Fruit fly (Drosophila melanogaster) ovary, adult (tissue): ENCODE results near the gene CG11722.
A peak's percentile ranks its signal among the peaks of the same experiment; 100 is the strongest.

Experiments
- CG17801 ChIP-seq: fragments of 200-800 bp; optimal IDR thresholded peaks from 2 replicates; lab custom pipeline; 2019; ENCODE audit warnings: missing biosample characterization, mild to moderate bottlenecking, missing genetic modification characterization, moderate library complexity; ENCODE audit not compliant: partially characterized antibody

CG11722 gene

DNA sequence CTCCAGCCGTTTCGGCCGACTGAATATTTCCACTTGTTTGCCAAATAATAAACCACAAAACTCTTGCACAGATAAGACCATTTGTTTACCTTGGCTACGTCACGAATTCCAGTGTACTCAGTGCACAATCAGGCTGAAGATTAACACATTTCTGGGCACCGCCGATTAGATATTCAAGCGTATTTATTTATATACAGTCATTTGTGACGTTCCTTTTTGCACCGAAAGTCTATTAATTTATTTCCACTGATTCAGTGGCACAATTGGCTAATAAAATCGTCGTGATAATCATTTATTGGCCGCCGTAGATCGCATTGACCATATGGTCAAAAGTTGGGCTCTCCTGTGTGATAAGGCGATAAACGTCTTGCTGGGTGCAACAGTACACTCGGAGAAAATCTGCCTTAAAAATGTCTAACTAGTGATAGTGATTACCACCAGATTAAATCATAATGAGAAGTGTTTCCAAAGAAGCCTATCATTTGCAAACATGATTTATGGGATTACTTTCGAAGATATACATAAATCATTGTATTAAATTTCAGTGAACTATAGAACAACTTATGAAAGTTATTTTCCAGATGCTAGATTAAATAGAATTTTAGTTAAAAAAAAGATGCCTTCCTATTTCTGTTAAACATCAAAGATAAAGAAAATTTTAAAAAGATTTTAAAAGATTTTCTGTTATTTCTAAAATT, 9.1 kb upstream of the CG11722 start:
- TF ChIP-seq CG17801 (GFP tag; lab: Kevin White, UChicago): peak; percentile 45

DNA sequence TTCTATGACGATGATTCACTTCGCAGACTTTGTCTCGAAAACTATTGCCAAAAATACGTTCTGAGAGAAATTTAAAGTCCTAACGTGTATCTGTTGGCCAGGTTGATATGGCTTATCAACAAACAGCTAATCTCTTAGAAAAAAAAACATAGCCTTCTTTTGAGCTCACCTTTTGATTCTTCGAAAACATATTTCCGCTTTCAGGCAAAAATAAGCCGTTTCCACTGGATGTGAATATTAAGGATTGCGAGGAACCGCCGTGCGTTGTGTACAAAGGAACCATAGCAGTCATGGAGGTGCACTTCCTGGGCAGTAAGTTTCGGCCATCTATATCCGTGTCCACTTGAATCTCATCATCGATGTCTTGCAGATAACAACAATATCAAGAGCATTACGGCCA, 8.2 kb upstream of the CG11722 start:
- TF ChIP-seq CG17801 (GFP tag; lab: Kevin White, UChicago): no peak

DNA sequence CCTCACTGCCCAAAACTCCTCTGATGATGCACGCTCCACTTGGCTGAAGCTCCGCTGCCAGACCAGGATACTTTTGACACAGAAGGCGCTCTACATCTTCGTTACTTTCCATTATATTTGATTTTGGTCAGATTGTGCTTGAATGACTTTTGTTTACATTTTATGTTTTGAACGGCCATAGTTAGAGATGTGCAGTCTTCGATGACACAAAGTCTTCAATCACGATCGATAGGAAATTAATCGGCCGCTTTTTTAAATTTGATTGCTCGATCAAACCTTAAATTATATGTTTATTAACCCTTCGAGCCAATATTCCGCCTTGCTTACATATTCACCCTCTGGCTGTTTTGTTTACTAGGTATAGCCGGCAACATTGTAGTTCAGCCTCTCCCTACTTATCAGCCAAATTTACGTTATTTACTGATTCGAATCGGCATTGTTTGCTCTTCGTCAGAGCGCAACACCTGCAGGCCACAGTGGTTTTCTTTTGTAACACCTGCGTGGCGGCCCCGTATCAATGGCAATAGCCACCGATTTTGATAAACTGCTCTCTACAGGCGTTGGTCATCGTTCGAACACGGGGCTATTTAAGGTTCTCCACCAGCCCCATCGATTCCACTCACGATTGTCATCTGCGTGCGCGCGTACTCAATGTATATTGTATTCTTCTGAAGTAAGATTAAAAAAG, 7.5 kb upstream of the CG11722 start, which contains the start of the genes Fancl and Npc2e:
Gene Fancl, minus strand, starts transcription at position 175 of the 688 bp plus-strand sequence.
Gene Npc2e, plus strand, starts transcription at position 638 of the 688 bp plus-strand sequence.
- TF ChIP-seq CG17801 (GFP tag; lab: Kevin White, UChicago): no peak

dm6 chr3R:10048842-10049527, 3.6 kb upstream of the CG11722 start, which contains the start of gene ohgt:
Gene ohgt (plus strand): TSS chr3R:10049199.
- peak; percentile 8 for TF ChIP-seq CG17801 (GFP tag; lab: Kevin White, UChicago)

DNA sequence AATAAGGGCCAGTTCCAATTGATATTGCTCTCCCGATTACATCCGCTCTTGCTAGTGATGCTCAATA, 3.3 kb upstream of the CG11722 start, which contains the start of gene CG12811:
Gene CG12811, minus strand, starts transcription at position 23 of the 67 bp plus-strand sequence.
- TF ChIP-seq CG17801 (GFP tag; lab: Kevin White, UChicago): no peak

DNA sequence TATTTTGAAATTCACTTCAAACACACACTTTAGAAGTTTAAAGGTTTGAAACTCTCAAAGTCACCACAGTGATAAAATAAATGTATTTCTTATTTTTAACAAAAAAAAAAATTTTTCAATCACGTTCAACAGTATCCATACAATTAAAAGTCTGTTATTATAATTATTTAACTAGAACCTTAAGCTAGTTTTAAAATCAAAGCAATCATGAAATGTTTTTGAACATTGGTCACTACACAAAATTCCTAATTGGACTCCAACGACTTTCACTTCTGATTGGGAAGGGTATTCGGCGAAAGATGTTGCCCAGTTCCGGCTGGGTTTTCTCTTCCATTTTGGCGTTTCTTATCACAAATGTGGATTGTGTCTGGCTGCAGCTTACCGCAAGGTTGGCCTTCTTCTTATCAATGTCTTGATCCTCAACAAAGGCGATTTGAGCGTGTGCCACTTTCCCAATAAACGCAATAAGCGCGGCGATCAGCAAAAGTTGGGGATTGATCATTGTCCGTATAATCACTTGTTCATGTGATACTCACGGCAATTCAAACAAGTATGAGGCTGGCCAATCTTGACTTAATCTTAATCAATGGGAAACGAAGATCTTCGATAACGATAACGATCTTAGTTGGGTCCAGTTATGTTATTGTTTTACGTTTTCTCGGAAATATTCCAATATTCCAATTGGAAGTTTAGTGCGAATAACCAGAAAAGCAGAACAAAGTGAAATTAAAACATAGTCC, 2.9 kb upstream of the CG11722 start:
- no peak for TF ChIP-seq CG17801 (GFP tag; lab: Kevin White, UChicago)

DNA sequence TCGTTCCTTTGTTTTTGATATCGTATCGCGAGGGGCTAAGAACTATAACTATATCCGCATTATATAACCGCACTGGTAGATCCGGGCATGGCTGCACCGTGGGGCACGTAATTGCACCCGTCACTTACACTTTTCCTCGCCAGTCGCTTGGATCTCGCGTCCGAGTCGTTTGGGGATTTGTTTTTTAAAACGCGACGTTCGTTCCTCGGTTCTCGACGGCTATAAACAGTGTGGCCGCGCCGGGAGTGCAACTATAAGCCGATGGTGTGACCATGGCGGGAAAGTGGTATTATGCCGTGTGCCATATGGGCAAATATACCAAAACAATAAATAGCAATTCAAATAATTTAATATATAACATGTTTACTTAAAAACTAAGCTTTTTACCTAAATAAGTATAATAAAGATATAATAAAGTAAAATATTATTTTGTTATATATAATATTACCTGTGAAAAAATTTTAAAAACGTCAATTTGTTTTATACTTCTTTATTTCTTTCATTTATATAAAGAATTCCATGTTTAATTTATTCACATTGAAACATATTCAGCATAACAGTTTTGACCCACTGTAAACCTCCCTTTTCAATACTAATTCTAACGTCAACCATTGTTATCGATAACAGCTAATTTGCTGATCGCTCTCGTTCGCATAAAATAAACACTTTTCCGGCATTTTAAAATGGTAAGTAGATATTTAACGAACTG, 2.5 kb downstream of the CG11722 start, which contains the start of the genes Mical and CG3909:
Gene Mical, minus strand, starts transcription at position 232 of the 709 bp plus-strand sequence.
Gene CG3909, plus strand, starts transcription at position 607 of the 709 bp plus-strand sequence.
- TF ChIP-seq CG17801 (GFP tag; lab: Kevin White, UChicago): peak; percentile 87

DNA sequence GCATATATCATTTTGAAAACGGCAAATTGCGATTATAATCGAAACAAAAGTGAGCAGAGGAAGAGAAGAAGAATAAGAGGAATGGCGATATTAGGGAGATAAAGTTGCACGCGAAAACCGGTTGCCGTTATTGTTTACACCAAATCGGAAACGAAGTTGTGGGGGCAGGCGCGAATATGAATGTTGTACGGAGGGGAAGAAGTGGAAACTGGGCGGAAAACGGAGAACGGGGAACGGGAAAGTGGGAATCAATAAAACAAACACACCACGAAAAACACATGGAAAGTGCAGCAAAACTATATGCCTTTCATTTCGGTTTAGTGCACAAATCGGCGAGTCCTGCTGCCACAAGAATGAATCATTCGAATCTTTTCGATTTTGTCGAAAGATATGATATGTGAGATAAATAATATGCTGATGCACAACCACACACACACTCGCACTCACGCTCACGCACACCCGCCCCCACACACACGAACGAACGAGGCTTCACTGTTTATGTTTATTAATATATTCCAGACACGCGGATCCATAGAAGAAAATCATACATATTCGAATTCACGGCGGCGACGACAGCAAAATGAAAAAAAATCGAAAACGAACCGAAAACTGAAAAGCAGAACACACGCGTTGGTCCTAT, 3.2 kb downstream of the CG11722 start:
- TF ChIP-seq CG17801 (GFP tag; lab: Kevin White, UChicago): no peak

dm6 chr3R:10040505-10040904, 4.8 kb downstream of the CG11722 start:
- TF ChIP-seq CG17801 (GFP tag; lab: Kevin White, UChicago): no peak

dm6 chr3R:10039188-10039587, 6.2 kb downstream of the CG11722 start:
- TF ChIP-seq CG17801 (GFP tag; lab: Kevin White, UChicago): no peak

- TF ChIP-seq CG17801 (GFP tag; lab: Kevin White, UChicago): no peak
Observed at dm6 chr3R:10035765-10036164, 9.6 kb downstream of the CG11722 start.

DNA sequence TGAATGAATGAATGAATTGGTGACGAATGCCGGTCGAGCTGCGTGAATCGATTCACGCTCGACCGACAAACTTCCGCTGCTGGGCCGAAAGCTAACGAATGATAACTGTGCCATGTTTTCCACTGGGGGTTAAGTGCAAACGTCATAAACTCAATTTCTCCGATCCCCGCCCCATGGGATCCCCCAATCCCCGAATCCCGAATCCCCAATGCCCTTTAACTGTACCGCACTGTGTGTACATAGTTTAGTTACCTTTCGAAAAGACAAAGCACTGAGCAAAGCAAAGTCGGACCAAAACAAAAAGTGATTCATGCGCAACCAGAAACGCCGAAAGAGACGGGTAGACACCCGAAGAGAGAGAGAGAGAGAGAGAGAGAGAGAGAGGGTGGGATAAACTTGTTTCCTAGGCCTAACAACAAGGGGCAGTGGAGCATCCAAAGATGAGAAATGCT, 10.3 kb downstream of the CG11722 start:
- no peak for TF ChIP-seq CG17801 (GFP tag; lab: Kevin White, UChicago)

DNA sequence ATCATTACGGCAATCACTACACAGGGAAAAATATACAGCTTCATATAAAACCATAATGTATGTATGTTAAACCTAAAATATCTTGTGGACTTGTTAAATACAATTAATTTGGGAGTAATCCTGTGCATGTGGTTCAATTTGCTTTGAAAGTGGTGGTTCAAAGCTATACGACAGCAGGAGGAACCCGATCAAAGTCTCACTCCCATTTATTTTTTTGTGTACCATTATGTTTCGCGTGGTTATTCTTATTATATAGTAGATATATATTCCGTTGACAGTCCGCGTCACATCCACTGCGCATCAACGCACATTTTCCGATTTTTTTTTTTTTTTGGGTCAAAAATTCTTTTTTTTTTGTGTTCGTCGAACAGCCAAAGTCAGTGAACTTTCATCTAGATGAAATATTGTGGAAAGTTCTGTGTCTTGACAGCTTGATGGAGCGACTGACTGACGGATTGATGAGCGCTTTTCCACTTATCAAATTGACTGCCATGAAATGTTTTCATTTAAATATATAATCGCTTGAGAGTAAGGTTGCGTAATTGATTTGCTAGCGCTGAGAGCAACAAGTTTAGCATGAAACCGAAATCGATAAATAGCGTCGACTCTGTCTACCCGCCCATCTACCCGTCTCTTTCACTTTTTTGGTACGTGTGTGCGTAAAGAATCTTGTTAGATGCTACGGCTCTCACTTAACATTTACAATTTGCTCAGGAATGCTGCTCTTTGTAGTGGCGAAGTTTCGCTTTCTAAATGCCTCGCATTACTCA, 12.2 kb downstream of the CG11722 start:
- no peak for TF ChIP-seq CG17801 (GFP tag; lab: Kevin White, UChicago)
